Fruit fly (Drosophila melanogaster): Measurements from ENCODE around the gene Ufl1.

- TF ChIP-seq CTCF (optimal IDR thresholded peaks at IDR 0.05), result no peak
- no peak for TF ChIP-seq CG8478 (optimal IDR thresholded peaks at IDR 0.05)
Measured at dm6 chr3R:7109760-7110303, 35.6 kb upstream of the Ufl1 start.

Measured in S2 (cell line).